Worm (Caenorhabditis elegans): Measurements from ENCODE around the gene C17C3.5.

DNA sequence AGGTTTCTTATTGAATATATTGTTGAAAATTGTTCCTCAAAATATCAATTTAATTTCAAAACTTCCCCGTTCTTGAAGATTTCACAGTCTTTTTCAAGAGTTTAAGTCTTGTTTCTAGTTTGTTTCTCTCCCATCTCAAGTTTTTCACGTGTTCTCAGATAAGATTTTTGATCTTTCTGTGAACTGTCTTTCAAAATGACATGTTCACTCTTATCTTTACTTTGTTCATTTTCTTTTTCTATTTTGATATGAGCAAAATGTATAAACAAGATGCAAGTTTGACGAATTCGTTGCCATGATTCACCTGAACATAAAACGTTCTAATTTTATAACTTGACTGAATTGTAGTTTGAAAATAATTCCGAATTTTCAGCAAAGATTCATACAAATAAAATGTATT is 3.2 kb downstream of the C17C3.5 start:
- TF ChIP-seq ccch-3 (GFP tag; optimal IDR thresholded peaks at IDR 0.05) (no peak), mxl-1 (tag; optimal IDR thresholded peaks at IDR 0.05) (no peak), K12H6.12 (tag; optimal IDR thresholded peaks at IDR 0.05) (no peak), snpc-4 (GFP tag; optimal IDR thresholded peaks at IDR 0.05) (no peak), snpc-4 (tag; optimal IDR thresholded peaks at IDR 0.05) (no peak), Y67H2A.10 (GFP tag; conservative IDR thresholded peaks at IDR 0.05) (no peak), Y95B8A.8 (GFP tag; IDR thresholded peaks at IDR 0.05) (no peak), rpc-1 (optimal IDR thresholded peaks at IDR 0.05) (no peak), rpc-1 (tag; optimal IDR thresholded peaks at IDR 0.05) (no peak)

All from whole organism, young adult.